Worm (Caenorhabditis elegans) whole organism, dauer: ENCODE measurements around the gene T16G1.4.
"Not testable (repeated sequence)": the region's sequence is repeated elsewhere in the genome, so short reads cannot be mapped to it uniquely, and the experiment has no call there.

Experiments used
- unc-62 ChIP-seq: sonication (generic microtip); optimal IDR thresholded peaks from 2 replicates; lab custom pipeline; 2017; ENCODE audit warnings: missing biosample characterization, missing genetic modification reagents, missing genetic modification characterization

Gene T16G1.4

DNA sequence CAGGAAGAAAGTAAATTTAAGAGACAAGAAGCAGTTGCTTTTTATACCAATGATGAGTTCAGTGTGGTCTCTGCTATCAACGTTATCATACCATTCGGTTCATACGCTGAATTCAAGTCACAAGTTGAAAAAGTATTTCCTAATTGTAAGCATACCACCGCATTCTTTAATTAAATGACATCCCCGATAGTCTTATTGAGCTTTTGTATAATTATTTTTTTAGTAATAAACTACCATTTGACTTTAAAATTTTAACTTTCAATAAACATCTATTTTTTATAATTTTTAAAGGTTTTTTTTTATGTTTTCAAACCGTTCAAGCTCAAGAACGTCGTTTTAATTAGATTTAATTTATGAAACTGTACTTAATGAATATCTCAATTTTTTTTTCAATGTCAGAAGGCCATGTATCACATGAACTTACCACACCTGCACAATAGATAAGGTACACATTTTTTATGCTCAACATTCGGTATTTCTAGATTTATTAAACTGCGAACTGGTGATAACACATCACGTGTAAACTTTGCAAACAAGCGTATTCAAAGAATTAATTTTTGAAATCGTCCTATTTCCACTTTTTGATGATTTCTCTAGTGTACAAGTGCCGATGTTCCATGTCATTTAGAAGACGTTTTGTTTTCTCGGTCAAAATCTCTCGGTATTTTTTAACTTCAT lies at the start of gene T16G1.4:
T16G1.4 (minus strand) TSS at position 51 of the 678 bp plus-strand sequence.
- TF ChIP-seq unc-62: no peak

DNA sequence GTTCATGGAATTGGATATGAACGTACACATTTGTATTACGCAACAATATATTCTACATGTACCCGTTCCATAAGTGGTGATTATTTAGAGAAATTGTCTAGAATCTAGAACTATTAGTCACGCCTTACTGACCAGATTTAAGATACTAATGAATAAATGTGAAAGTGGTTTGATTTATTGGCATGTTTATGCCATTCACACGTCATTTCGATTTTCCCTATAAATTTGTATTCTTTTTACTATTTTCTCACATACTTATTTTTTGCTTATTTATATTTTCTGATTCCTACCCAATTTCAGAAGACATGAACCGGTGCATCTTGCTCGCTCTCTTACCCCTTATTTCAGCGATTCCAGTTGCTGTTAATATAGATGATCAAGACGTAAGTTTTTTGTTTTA lies 46.6 kb upstream of the T16G1.4 start, which contains the start of gene F15B9.8:
F15B9.8 (plus strand) TSS at position 301 of the 400 bp plus-strand sequence.
- no peak for TF ChIP-seq unc-62

ce11 chrV:12987061-12987460 lies 45.4 kb upstream of the T16G1.4 start, which contains the start of gene shw-3:
shw-3 (minus strand) TSS chrV:12987161.
- no peak for TF ChIP-seq unc-62

DNA sequence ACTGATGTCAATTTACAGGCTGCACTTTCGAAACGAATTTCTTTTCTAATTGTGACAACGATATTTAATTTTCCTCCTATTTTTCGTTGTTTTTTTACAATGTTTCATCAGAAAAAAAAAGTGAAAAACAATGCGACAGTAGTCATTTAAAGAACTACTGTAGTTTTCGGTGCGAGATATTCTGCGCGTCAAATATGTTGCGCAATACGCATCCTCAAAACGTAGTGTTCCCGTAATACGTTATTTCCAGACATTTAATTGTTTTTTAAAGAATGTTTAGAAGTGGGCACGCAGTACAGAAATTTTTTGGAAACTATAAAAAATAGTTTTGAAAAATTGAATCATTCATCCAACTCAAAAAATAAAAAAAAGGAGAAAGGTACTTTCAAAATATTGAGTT lies 32.4 kb upstream of the T16G1.4 start:
- TF ChIP-seq unc-62: no peak

ce11 chrV:12970575-12971160 lies 29.0 kb upstream of the T16G1.4 start, which contains the start of gene pnn-1:
pnn-1 (plus strand) TSS chrV:12971110.
- TF ChIP-seq unc-62: no peak

- no peak for TF ChIP-seq unc-62
Observed at ce11 chrV:12968555-12968954, 26.9 kb upstream of the T16G1.4 start, which contains the start of gene lin-46. lin-46 (plus strand) TSS chrV:12968855.

DNA sequence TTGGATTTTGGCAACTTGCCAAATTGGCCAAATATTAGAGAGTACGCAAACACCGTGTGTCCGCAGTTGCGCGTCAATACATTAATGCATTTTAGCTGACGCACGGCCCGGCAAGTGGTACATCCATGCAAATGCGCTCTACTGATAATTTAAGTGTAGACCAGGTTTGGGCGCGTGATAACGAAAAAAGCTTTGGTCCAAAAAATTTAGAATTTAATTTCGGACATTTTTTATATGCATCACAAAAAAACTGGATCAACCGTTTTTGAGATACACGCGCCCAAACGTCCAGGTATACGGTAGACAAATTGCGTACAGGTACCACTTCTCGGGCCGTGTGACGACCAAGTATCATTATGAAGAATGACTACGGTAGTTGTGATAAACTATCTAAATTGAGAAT lies 26.3 kb upstream of the T16G1.4 start, which contains the start of gene R186.8:
R186.8 (minus strand) TSS at position 58 of the 403 bp plus-strand sequence.
- not testable (repeated sequence) for TF ChIP-seq unc-62

DNA sequence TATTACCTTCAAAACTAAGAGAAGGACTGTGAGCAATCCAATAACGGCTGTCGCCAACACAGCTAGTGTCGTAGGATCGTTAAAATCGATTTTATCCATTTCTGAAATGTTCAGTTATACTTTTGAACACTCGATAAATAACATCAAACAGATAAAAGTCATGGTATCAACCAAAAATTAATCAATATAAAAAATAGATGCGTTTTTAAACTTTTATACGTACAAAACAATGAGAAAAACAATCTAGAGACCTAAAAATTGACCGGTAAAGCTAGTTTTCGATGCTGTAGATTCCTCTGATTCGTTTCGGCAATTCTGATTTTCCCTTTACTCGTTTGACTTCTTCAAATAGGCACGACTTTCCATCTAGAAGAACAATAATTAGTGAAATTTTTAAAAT lies 25.5 kb upstream of the T16G1.4 start, which contains the start of gene R186.3:
R186.3 (minus strand) TSS at position 101 of the 400 bp plus-strand sequence.
- TF ChIP-seq unc-62: no peak

DNA sequence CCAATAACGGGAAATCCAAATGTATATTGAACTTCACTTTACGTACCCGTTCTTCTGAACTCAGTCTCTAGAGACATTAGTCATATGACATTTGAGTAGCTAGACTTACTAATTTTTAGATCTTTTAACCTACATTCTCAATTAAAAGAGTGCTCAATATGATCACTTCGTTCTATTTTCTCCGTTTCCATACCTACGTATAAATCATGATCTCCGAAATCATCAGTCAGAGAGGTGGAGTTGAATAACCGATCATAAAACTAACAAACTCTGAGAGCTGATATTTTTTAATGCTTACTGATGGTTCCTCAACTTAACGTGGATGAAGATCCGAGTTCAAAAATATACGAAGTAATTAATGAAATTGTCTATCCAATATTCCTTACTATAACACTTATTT lies 22.4 kb upstream of the T16G1.4 start, which contains the start of gene srd-35:
srd-35 (plus strand) TSS at position 301 of the 400 bp plus-strand sequence.
- TF ChIP-seq unc-62: no peak

ce11 chrV:12963192-12963591 lies 21.5 kb upstream of the T16G1.4 start, which contains the start of gene hrg-9:
hrg-9 (minus strand) TSS chrV:12963343.
- no peak for TF ChIP-seq unc-62

ce11 chrV:12961085-12961560 lies 19.5 kb upstream of the T16G1.4 start, which contains the start of gene mpst-7:
mpst-7 (minus strand) TSS chrV:12961135.
- no peak for TF ChIP-seq unc-62

- TF ChIP-seq unc-62: no peak
Observed at ce11 chrV:12954261-12954660, 12.6 kb upstream of the T16G1.4 start.

DNA sequence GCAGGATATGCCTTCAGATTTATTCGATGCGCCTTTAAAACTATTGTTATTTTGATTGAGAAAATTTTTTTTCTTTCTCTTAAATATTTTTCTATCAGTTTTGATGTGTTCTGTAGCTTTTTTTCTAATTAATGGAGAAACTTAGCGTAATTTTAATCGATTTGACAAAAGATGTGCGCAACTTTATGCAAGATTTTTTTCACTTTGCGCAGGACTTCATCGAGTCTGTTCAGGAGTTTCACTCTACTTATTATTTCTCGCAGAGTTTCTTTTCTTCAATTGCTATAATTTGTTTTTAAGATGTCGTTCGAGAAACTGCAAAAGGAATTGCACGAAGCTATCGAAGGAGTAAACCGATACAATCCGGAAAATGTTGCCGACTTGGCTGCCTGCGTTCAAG lies 12.1 kb upstream of the T16G1.4 start, which contains the start of gene eif-3.K:
eif-3.K (plus strand) TSS at position 301 of the 400 bp plus-strand sequence.
- TF ChIP-seq unc-62: no peak

ce11 chrV:12952287-12952686 lies 10.6 kb upstream of the T16G1.4 start, which contains the start of gene pqn-68:
pqn-68 (plus strand) TSS chrV:12952636.
- TF ChIP-seq unc-62: no peak

DNA sequence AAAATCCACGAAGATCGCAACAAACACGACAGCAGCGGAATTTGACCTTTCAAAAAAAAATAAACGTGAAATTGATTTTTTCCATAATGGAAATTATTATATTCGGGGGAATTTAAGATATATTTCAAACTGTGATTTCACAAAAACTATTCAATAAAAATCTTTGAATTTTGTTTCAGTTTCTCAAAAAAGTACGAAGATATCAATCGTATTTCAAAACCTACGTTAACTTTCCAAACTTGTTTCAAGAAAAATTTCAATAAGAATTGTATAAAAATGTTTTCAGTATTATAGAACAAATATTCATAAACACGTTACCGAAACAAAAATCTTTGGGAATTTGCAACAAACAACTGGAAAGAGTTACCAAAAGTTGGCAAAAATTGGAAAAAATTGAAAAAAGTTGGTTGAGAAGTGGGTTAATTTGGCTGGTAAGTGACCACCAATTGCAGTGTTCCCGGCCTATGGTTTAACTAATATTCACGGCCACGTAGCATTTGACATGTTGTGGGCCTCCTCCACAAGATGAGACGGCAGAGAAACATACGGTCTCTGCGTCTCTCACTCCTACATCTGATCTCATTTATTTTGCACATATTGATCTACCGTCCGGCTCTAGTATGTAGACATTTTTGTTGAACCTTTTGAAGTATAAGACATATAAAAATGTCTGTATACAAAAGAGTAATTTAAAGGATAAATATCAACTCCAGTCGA lies 9.3 kb upstream of the T16G1.4 start, which contains the start of the genes T16G1.9 and T16G1.18:
T16G1.9 (minus strand) TSS at position 51 of the 717 bp plus-strand sequence.
T16G1.18 (plus strand) TSS at position 493 of the 717 bp plus-strand sequence.
- TF ChIP-seq unc-62: no peak

ce11 chrV:12949607-12950006 lies 8.0 kb upstream of the T16G1.4 start, which contains the start of gene T16G1.13:
T16G1.13 (plus strand) TSS chrV:12949907.
- TF ChIP-seq unc-62: no peak
